Fruit fly (Drosophila melanogaster) whole organism, embryonic: ENCODE data around the gene Ror.

ENCODE experiments used
- Bdp1 ChIP-seq: fragments of 200-800 bp; sonication (Bioruptor generic); optimal IDR thresholded peaks from 3 replicates; lab custom pipeline; 2016; ENCODE audit warnings: missing biosample characterization, missing genetic modification characterization
- CG1024 ChIP-seq: fragments of 200-800 bp; sonication (Bioruptor generic); IDR thresholded peaks from 2 replicates; pipeline ENCODE4 v1.3.6; 2022; ENCODE audit warnings: missing biosample characterization, missing genetic modification characterization
- CG10431 ChIP-seq: fragments of 200-800 bp; sonication (Bioruptor generic); optimal IDR thresholded peaks from 3 replicates; lab custom pipeline; 2018; ENCODE audit warnings: missing biosample characterization, mild to moderate bottlenecking, missing genetic modification characterization
- CG11093 ChIP-seq: fragments of 200-800 bp; sonication (Bioruptor generic); IDR thresholded peaks from 3 replicates; pipeline ENCODE4 v1.3.6; 2022; ENCODE audit warnings: missing biosample characterization, missing genetic modification characterization
- CG11247 ChIP-seq: fragments of 200-800 bp; sonication (Bioruptor generic); IDR thresholded peaks from 2 replicates; pipeline ENCODE4 v1.3.6; 2022; ENCODE audit warnings: missing biosample characterization, missing genetic modification characterization
- CG12299 ChIP-seq: fragments of 200-800 bp; sonication (Bioruptor generic); optimal IDR thresholded peaks from 2 replicates; lab custom pipeline; 2018; ENCODE audit warnings: missing biosample characterization, mild to moderate bottlenecking, missing genetic modification characterization
- CG14014 ChIP-seq: fragments of 200-800 bp; sonication (Bioruptor generic); IDR thresholded peaks from 2 replicates; pipeline ENCODE4 v1.3.6; 2022; ENCODE audit warnings: missing biosample characterization, missing genetic modification characterization
- CG15011 ChIP-seq: fragments of 200-800 bp; sonication (Bioruptor generic); optimal IDR thresholded peaks from 3 replicates; lab custom pipeline; 2018; ENCODE audit warnings: missing biosample characterization, mild to moderate bottlenecking, missing genetic modification characterization
- CG15073 ChIP-seq: fragments of 200-800 bp; sonication (Bioruptor generic); optimal IDR thresholded peaks from 2 replicates; lab custom pipeline; 2016; ENCODE audit warnings: missing biosample characterization, missing genetic modification characterization
- CG1603 ChIP-seq: fragments of 200-800 bp; sonication (Bioruptor generic); optimal IDR thresholded peaks from 2 replicates; lab custom pipeline; 2019; ENCODE audit warnings: missing biosample characterization, mild to moderate bottlenecking, missing genetic modification characterization, moderate library complexity
- CG16815 ChIP-seq: fragments of 200-800 bp; sonication (Bioruptor generic); optimal IDR thresholded peaks from 3 replicates; lab custom pipeline; 2017; ENCODE audit warnings: missing biosample characterization, mild to moderate bottlenecking, missing genetic modification characterization
- CG17328 ChIP-seq: fragments of 200-800 bp; sonication (Bioruptor generic); IDR thresholded peaks from 2 replicates; pipeline ENCODE4 v1.3.6; 2022; ENCODE audit warnings: missing biosample characterization, missing genetic modification characterization
- CG18262 ChIP-seq: fragments of 200-800 bp; optimal IDR thresholded peaks from 3 replicates; lab custom pipeline; 2019; ENCODE audit warnings: missing biosample characterization, mild to moderate bottlenecking, missing genetic modification characterization, moderate library complexity
- CG2116 ChIP-seq: fragments of 200-800 bp; sonication (Bioruptor generic); optimal IDR thresholded peaks from 3 replicates; lab custom pipeline; 2018; ENCODE audit warnings: missing biosample characterization, mild to moderate bottlenecking, missing genetic modification characterization
- CG2875 ChIP-seq: fragments of 200-800 bp; sonication (Bioruptor generic); optimal IDR thresholded peaks from 2 replicates; lab custom pipeline; 2017; ENCODE audit warnings: missing biosample characterization, mild to moderate bottlenecking, missing genetic modification characterization, missing genetic modification reagents
- CG32532 ChIP-seq: fragments of 200-800 bp; sonication (Bioruptor generic); IDR thresholded peaks from 2 replicates; pipeline ENCODE4 v1.3.6; 2022; ENCODE audit warnings: missing biosample characterization, missing genetic modification characterization
- CG3281 ChIP-seq: fragments of 200-800 bp; sonication (Bioruptor generic); optimal IDR thresholded peaks from 3 replicates; lab custom pipeline; 2017; ENCODE audit warnings: missing biosample characterization, mild to moderate bottlenecking, missing genetic modification characterization
- CG42726 ChIP-seq: fragments of 200-800 bp; sonication (Bioruptor generic); IDR thresholded peaks from 2 replicates; pipeline ENCODE4 v1.3.6; 2022; ENCODE audit warnings: missing biosample characterization, missing genetic modification characterization; ENCODE audit not compliant: partially characterized antibody
- CG6689 ChIP-seq: fragments of 200-800 bp; sonication (Bioruptor generic); IDR thresholded peaks from 2 replicates; pipeline ENCODE4 v1.3.6; 2022; ENCODE audit warnings: missing biosample characterization, missing genetic modification characterization
- CG6791 ChIP-seq: fragments of 200-800 bp; sonication (Bioruptor generic); IDR thresholded peaks from 3 replicates; pipeline ENCODE4 v1.3.6; 2022; ENCODE audit warnings: missing biosample characterization, missing genetic modification characterization; ENCODE audit not compliant: partially characterized antibody
- CG7271 ChIP-seq: fragments of 200-800 bp; sonication (Bioruptor generic); optimal IDR thresholded peaks from 2 replicates; lab custom pipeline; 2018; ENCODE audit warnings: missing biosample characterization, mild to moderate bottlenecking, missing genetic modification characterization, moderate library complexity
- CG8478 ChIP-seq: fragments of >200 bp; optimal IDR thresholded peaks from 2 replicates; lab custom pipeline; 2018
- CG8924 ChIP-seq: fragments of 200-800 bp; optimal IDR thresholded peaks from 3 replicates; lab custom pipeline; 2019; ENCODE audit warnings: missing biosample characterization, mild to moderate bottlenecking, missing genetic modification characterization, moderate library complexity
- CG9437 ChIP-seq: fragments of 200-800 bp; sonication (Bioruptor generic); optimal IDR thresholded peaks from 2 replicates; lab custom pipeline; 2018; ENCODE audit warnings: missing biosample characterization, mild to moderate bottlenecking, missing genetic modification characterization
- Camta ChIP-seq: fragments of 200-800 bp; sonication (Bioruptor generic); optimal IDR thresholded peaks from 2 replicates; lab custom pipeline; 2016; ENCODE audit warnings: missing biosample characterization, missing genetic modification characterization
- Dek ChIP-seq: fragments of 200-800 bp; sonication (Bioruptor generic); optimal IDR thresholded peaks from 3 replicates; lab custom pipeline; 2019; ENCODE audit warnings: missing biosample characterization, mild to moderate bottlenecking, missing genetic modification characterization, moderate library complexity
- Drgx ChIP-seq: fragments of 200-800 bp; sonication (Bioruptor generic); IDR thresholded peaks from 2 replicates; pipeline ENCODE4 v1.3.6; 2022; ENCODE audit warnings: missing biosample characterization, missing genetic modification characterization
- H15 ChIP-seq: fragments of 200-800 bp; sonication (Bioruptor generic); IDR thresholded peaks from 3 replicates; pipeline ENCODE4 v1.3.6; 2022; ENCODE audit warnings: missing biosample characterization, missing genetic modification characterization
- HLH3B ChIP-seq: fragments of 200-800 bp; sonication (Bioruptor generic); IDR thresholded peaks from 2 replicates; pipeline ENCODE4 v1.3.6; 2022; ENCODE audit warnings: missing biosample characterization, missing genetic modification characterization
- Neu2 ChIP-seq: fragments of 200-800 bp; sonication (Bioruptor generic); optimal IDR thresholded peaks from 3 replicates; lab custom pipeline; 2016; ENCODE audit warnings: missing biosample characterization, missing genetic modification characterization, borderline replicate concordance
- Sox102F ChIP-seq: fragments of 200-800 bp; sonication (Bioruptor generic); optimal IDR thresholded peaks from 2 replicates; lab custom pipeline; 2018; ENCODE audit warnings: missing biosample characterization, mild to moderate bottlenecking, missing genetic modification characterization, moderate library complexity
- Taf1 ChIP-seq: fragments of 200-800 bp; sonication (Bioruptor generic); IDR thresholded peaks from 2 replicates; pipeline ENCODE4 v1.3.6; 2022; ENCODE audit warnings: missing biosample characterization, missing genetic modification characterization
- Xrp1 ChIP-seq: fragments of 200-800 bp; sonication (Bioruptor generic); IDR thresholded peaks from 2 replicates; pipeline ENCODE4 v1.3.6; 2022; ENCODE audit warnings: missing biosample characterization, missing genetic modification characterization
- cas ChIP-seq: fragments of 200-800 bp; sonication (Bioruptor generic); IDR thresholded peaks from 2 replicates; pipeline ENCODE4 v1.3.6; 2022; ENCODE audit warnings: missing biosample characterization, missing genetic modification characterization
- caup ChIP-seq: fragments of 200-800 bp; sonication (Bioruptor generic); optimal IDR thresholded peaks from 3 replicates; lab custom pipeline; 2017; ENCODE audit warnings: missing biosample characterization, mild to moderate bottlenecking, missing genetic modification characterization, moderate library complexity; ENCODE audit not compliant: severe bottlenecking
- cg ChIP-seq: fragments of 200-800 bp; sonication (Bioruptor generic); optimal IDR thresholded peaks from 3 replicates; lab custom pipeline; 2019; ENCODE audit warnings: missing biosample characterization, mild to moderate bottlenecking, missing genetic modification characterization, moderate library complexity
- chm ChIP-seq: fragments of 200-800 bp; sonication (Bioruptor generic); IDR thresholded peaks from 2 replicates; pipeline ENCODE4 v1.3.6; 2022; ENCODE audit warnings: missing biosample characterization, missing genetic modification characterization
- disco-r ChIP-seq: fragments of 200-800 bp; sonication (Bioruptor generic); optimal IDR thresholded peaks from 2 replicates; lab custom pipeline; 2016; ENCODE audit warnings: missing biosample characterization, missing genetic modification characterization
- gcm2 ChIP-seq: fragments of 200-800 bp; sonication (Bioruptor generic); optimal IDR thresholded peaks from 2 replicates; lab custom pipeline; 2016; ENCODE audit warnings: missing biosample characterization, missing genetic modification characterization
- gfzf ChIP-seq: fragments of 200-800 bp; sonication (Bioruptor generic); optimal IDR thresholded peaks from 2 replicates; lab custom pipeline; 2016; ENCODE audit warnings: missing biosample characterization, mild to moderate bottlenecking, missing genetic modification characterization, moderate library complexity
- ind ChIP-seq: fragments of 200-800 bp; sonication (Bioruptor generic); optimal IDR thresholded peaks from 3 replicates; lab custom pipeline; 2016; ENCODE audit warnings: missing biosample characterization, missing genetic modification characterization
- insv ChIP-seq, 2 experiments: fragments of 200-800 bp; sonication (Bioruptor generic); optimal IDR thresholded peaks; 3 replicates each; lab custom pipeline; 2016 to 2018; ENCODE audit warnings: missing biosample characterization in 2 of 2, missing genetic modification characterization in 2 of 2
- jumu ChIP-seq: fragments of 200-800 bp; sonication (Bioruptor generic); optimal IDR thresholded peaks from 3 replicates; lab custom pipeline; 2016; ENCODE audit warnings: missing biosample characterization, missing genetic modification characterization
- lov ChIP-seq, 2 experiments: fragments of 200-800 bp in 1 of 2; fragments of >200 bp in 1 of 2; sonication (Bioruptor generic) in 1 of 2; IDR thresholded peaks in 1 of 2; optimal IDR thresholded peaks in 1 of 2; 2 replicates in 1 of 2; 3 replicates in 1 of 2; pipeline versions ENCODE4 v1.3.6 to Lab custom; 2017 to 2022; ENCODE audit warnings: missing biosample characterization in 1 of 2, missing genetic modification characterization in 1 of 2
- mam ChIP-seq: fragments of 200-800 bp; sonication (Bioruptor generic); optimal IDR thresholded peaks from 3 replicates; lab custom pipeline; 2016; ENCODE audit warnings: missing biosample characterization, missing genetic modification characterization
- phol ChIP-seq: fragments of 200-800 bp; sonication (Bioruptor generic); optimal IDR thresholded peaks from 3 replicates; lab custom pipeline; 2018; ENCODE audit warnings: missing biosample characterization, mild to moderate bottlenecking, missing genetic modification characterization, moderate library complexity
- pzg ChIP-seq: fragments of 200-800 bp; sonication (Bioruptor generic); optimal IDR thresholded peaks from 3 replicates; lab custom pipeline; 2018; ENCODE audit warnings: missing biosample characterization, mild to moderate bottlenecking, missing genetic modification characterization, moderate library complexity
- ro ChIP-seq: fragments of 200-800 bp; sonication (Bioruptor generic); IDR thresholded peaks from 2 replicates; pipeline ENCODE4 v1.3.6; 2022; ENCODE audit warnings: missing biosample characterization, missing genetic modification characterization
- unpg ChIP-seq: fragments of 200-800 bp; sonication (Bioruptor generic); optimal IDR thresholded peaks from 3 replicates; lab custom pipeline; 2018; ENCODE audit warnings: missing biosample characterization, mild to moderate bottlenecking, missing genetic modification characterization, moderate library complexity
- wek ChIP-seq: fragments of 200-800 bp; sonication (Bioruptor generic); optimal IDR thresholded peaks from 3 replicates; lab custom pipeline; 2018; ENCODE audit warnings: missing biosample characterization, mild to moderate bottlenecking, missing genetic modification characterization, moderate library complexity

Gene Ror

DNA sequence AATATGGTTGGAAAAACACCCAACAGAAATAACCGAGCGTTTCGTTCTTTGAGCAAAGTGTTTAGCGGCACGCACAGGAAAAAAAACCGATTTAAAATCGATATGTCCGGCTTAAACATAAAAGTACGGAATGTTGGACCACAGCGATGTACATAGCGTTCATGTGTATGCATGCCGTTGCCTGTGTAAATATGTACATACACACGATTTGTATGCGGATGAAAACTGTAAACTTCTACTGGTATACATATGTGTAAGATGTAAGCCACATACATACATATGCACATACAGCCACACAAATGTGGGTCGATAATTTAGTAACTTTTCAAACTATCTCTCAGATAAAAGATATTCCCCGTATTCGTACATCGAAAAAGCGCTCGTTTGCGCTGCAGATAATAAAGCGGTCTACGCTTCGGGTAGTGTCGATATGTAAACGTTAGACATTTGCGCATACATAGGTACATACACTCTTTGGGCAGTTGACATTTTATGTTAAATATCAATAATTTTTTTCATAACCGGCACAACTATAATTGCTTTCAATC is 1.9 kb upstream of the Ror start (continued):
- TF ChIP-seq Sox102F (GFP tag; lab: Kevin White, UChicago): no peak
- TF ChIP-seq Camta: no peak
- no peak for TF ChIP-seq lov (optimal IDR thresholded peaks at IDR 0.05; lab: Kevin White, UChicago)
- no peak for TF ChIP-seq lov (GFP tag; IDR thresholded peaks at IDR 0.05; lab: Robert Waterston, UW)
- peak; percentile 29; the same call in 1 of the 2 replicates for TF ChIP-seq HLH3B (GFP tag; lab: Robert Waterston, UW)
- TF ChIP-seq phol: no peak
- no peak for TF ChIP-seq CG6689
- TF ChIP-seq CG18262 (tag; lab: Kevin White, UChicago): peak; percentile 23
- TF ChIP-seq CG1024 (GFP tag; lab: Robert Waterston, UW): peak; percentile 61; the same call in 1 of the 2 replicates
- TF ChIP-seq CG11093 (GFP tag; lab: Robert Waterston, UW): no peak
- TF ChIP-seq CG11247: no peak
- TF ChIP-seq CG8478 (lab: Kevin White, UChicago): no peak
- TF ChIP-seq cg: peak; percentile 79
- TF ChIP-seq chm (GFP tag; lab: Robert Waterston, UW): peak; percentile 80
- TF ChIP-seq wek: peak; percentile 70
- TF ChIP-seq CG7271 (tag; lab: Kevin White, UChicago): no peak
- peak; percentile 31; the same call in 1 of the 2 replicates for TF ChIP-seq CG14014 (GFP tag; lab: Robert Waterston, UW)
- TF ChIP-seq CG10431 (GFP tag; lab: Kevin White, UChicago): peak; percentile 19
- no peak for TF ChIP-seq disco-r (GFP tag; lab: Kevin White, UChicago)
- TF ChIP-seq mam (GFP tag; lab: Kevin White, UChicago): no peak
- TF ChIP-seq CG1603 (tag; lab: Kevin White, UChicago): peak; percentile 19
- TF ChIP-seq cas (GFP tag; lab: Robert Waterston, UW): no peak
- peak; percentile 64 for TF ChIP-seq Xrp1
- TF ChIP-seq Dek (tag; lab: Kevin White, UChicago): no peak
- TF ChIP-seq CG8924 (tag; lab: Kevin White, UChicago): peak; percentile 33
- TF ChIP-seq CG42726 (GFP tag; lab: Robert Waterston, UW): no peak
- no peak for TF ChIP-seq unpg (GFP tag; lab: Kevin White, UChicago)
- TF ChIP-seq CG17328 (GFP tag; lab: Robert Waterston, UW): no peak
- TF ChIP-seq Drgx (GFP tag; lab: Robert Waterston, UW): no peak
- no peak for TF ChIP-seq CG2116
- peak; percentile 35 for TF ChIP-seq Neu2 (GFP tag; lab: Kevin White, UChicago)
- TF ChIP-seq CG15011 (GFP tag; lab: Kevin White, UChicago): no peak
- no peak for TF ChIP-seq CG6791 (GFP tag; lab: Robert Waterston, UW)
- TF ChIP-seq CG32532 (GFP tag; lab: Robert Waterston, UW): no peak
- no peak for TF ChIP-seq ro
- no peak for TF ChIP-seq caup (GFP tag; lab: Kevin White, UChicago)
- no peak for TF ChIP-seq gfzf (GFP tag; lab: Kevin White, UChicago)
- TF ChIP-seq CG2875 (GFP tag; lab: Kevin White, UChicago): peak; percentile 27
- TF ChIP-seq CG16815 (GFP tag; lab: Kevin White, UChicago): no peak
- peak in 1 of 2 experiments; percentile 55 for TF ChIP-seq insv (GFP tag; optimal IDR thresholded peaks at IDR 0.05; lab: Kevin White, UChicago)
- no peak for TF ChIP-seq jumu
- peak; percentile 45 for TF ChIP-seq CG3281 (GFP tag; lab: Kevin White, UChicago)
- TF ChIP-seq ind (GFP tag; lab: Kevin White, UChicago): no peak
- TF ChIP-seq gcm2 (GFP tag; lab: Kevin White, UChicago): no peak
- no peak for TF ChIP-seq H15 (GFP tag; lab: Robert Waterston, UW)
- no peak for TF ChIP-seq pzg (GFP tag; lab: Kevin White, UChicago)
- TF ChIP-seq Taf1 (GFP tag; lab: Robert Waterston, UW): no peak
- no peak for TF ChIP-seq CG15073 (GFP tag; lab: Kevin White, UChicago)
- TF ChIP-seq CG9437 (GFP tag; lab: Kevin White, UChicago): no peak
- no peak for TF ChIP-seq Bdp1
- peak; percentile 55 for TF ChIP-seq CG12299
